Worm (Caenorhabditis elegans) whole organism, L1 larva: Measurements from ENCODE around the gene tdc-1.

Experiments
- C16A3.4 ChIP-seq: fragments of 150-350 bp; optimal IDR thresholded peaks from 2 replicates; lab custom pipeline; 2014; ENCODE audit warnings: missing biosample characterization, missing genetic modification characterization
- C34B4.2 ChIP-seq: sonication (generic microtip); optimal IDR thresholded peaks from 2 replicates; lab custom pipeline; 2017; ENCODE audit warnings: mild to moderate bottlenecking, missing genetic modification characterization, missing compliant biosample characterization
- F16B12.6 ChIP-seq: fragments of 150-350 bp; optimal IDR thresholded peaks from 2 replicates; lab custom pipeline; 2014; ENCODE audit warnings: missing biosample characterization, missing genetic modification characterization
- Y116A8C.19 ChIP-seq: sonication (generic microtip); optimal IDR thresholded peaks from 2 replicates; lab custom pipeline; 2016; ENCODE audit warnings: missing compliant biosample characterization, missing genetic modification characterization, borderline replicate concordance
- aha-1 ChIP-seq: fragments of 150-350 bp; optimal IDR thresholded peaks from 2 replicates; lab custom pipeline; 2014; ENCODE audit warnings: missing biosample characterization, missing genetic modification characterization
- aly-2 ChIP-seq: fragments of 150-350 bp; optimal IDR thresholded peaks from 2 replicates; lab custom pipeline; 2014; ENCODE audit warnings: missing biosample characterization, missing genetic modification characterization
- ama-1 ChIP-seq: fragments of 150-350 bp; optimal IDR thresholded peaks from 2 replicates; lab custom pipeline; 2014
- blmp-1 ChIP-seq: fragments of 150-350 bp; optimal IDR thresholded peaks from 2 replicates; lab custom pipeline; 2014; ENCODE audit warnings: missing biosample characterization, missing genetic modification characterization
- ceh-63 ChIP-seq: fragments of 200-800 bp; sonication (Bioruptor generic); optimal IDR thresholded peaks from 2 replicates; lab custom pipeline; 2018; ENCODE audit warnings: mild to moderate bottlenecking, missing genetic modification characterization, missing compliant biosample characterization
- ceh-82 ChIP-seq, 3 experiments: fragments of 150-350 bp in 1 of 3; sonication (generic microtip) in 2 of 3; optimal IDR thresholded peaks; 2 replicates each; lab custom pipeline; 2014 to 2017; ENCODE audit warnings: missing biosample characterization in 3 of 3, missing genetic modification characterization in 3 of 3
- ceh-88 ChIP-seq: fragments of 200-800 bp; sonication (Bioruptor generic); IDR thresholded peaks from 2 replicates; pipeline ENCODE4 v1.3.6; 2022; ENCODE audit warnings: missing genetic modification characterization, missing compliant biosample characterization
- dpl-1 ChIP-seq, 3 experiments: fragments of 150-350 bp in 2 of 3; sonication (generic microtip) in 1 of 3; optimal IDR thresholded peaks; 2 replicates each; lab custom pipeline; 2014 to 2017; ENCODE audit warnings: missing biosample characterization in 3 of 3, missing genetic modification characterization in 3 of 3, missing genetic modification reagents in 3 of 3
- efl-1 ChIP-seq, 4 experiments: fragments of 150-350 bp; optimal IDR thresholded peaks in 3 of 4; peaks in 1 of 4; 1 replicate in 1 of 4; 2 replicates in 3 of 4; lab custom pipeline; 2014; ENCODE audit warnings: missing biosample characterization in 2 of 4, missing genetic modification characterization in 2 of 4, missing genetic modification reagents in 2 of 4
- efl-3 ChIP-seq: fragments of 200-800 bp; sonication (Bioruptor generic); optimal IDR thresholded peaks from 2 replicates; lab custom pipeline; 2018; ENCODE audit warnings: mild to moderate bottlenecking, missing genetic modification characterization, missing compliant biosample characterization
- egl-13 ChIP-seq: sonication (generic microtip); optimal IDR thresholded peaks from 2 replicates; lab custom pipeline; 2016; ENCODE audit warnings: missing genotype, missing genetic modification reagents, missing genetic modification characterization, missing compliant biosample characterization
- elt-2 ChIP-seq: sonication (generic microtip); optimal IDR thresholded peaks from 2 replicates; lab custom pipeline; 2016; ENCODE audit warnings: missing genetic modification characterization, mild to moderate bottlenecking, inconsistent platforms, missing compliant biosample characterization, missing genetic modification reagents
- fkh-8 ChIP-seq: sonication (generic microtip); optimal IDR thresholded peaks from 2 replicates; lab custom pipeline; 2016; ENCODE audit warnings: mild to moderate bottlenecking, missing genetic modification characterization, missing compliant biosample characterization
- fos-1 ChIP-seq: fragments of 150-350 bp; optimal IDR thresholded peaks from 2 replicates; lab custom pipeline; 2014; ENCODE audit warnings: missing biosample characterization, missing genetic modification characterization
- grh-1 ChIP-seq: fragments of 200-800 bp; sonication (Bioruptor generic); IDR thresholded peaks from 2 replicates; pipeline ENCODE4 v1.3.6; 2022; ENCODE audit warnings: missing genetic modification reagents, missing genetic modification characterization, missing compliant biosample characterization
- hlh-17 ChIP-seq: fragments of 200-800 bp; sonication (Bioruptor generic); optimal IDR thresholded peaks from 2 replicates; lab custom pipeline; 2018; ENCODE audit warnings: missing genetic modification characterization, mild to moderate bottlenecking, missing compliant biosample characterization, moderate library complexity, borderline replicate concordance
- hpl-2 ChIP-seq: fragments of 150-350 bp; optimal IDR thresholded peaks from 2 replicates; lab custom pipeline; 2014; ENCODE audit warnings: missing biosample characterization, missing genetic modification reagents, missing genetic modification characterization
- irx-1 ChIP-seq: sonication (generic microtip); optimal IDR thresholded peaks from 2 replicates; lab custom pipeline; 2016; ENCODE audit warnings: missing genetic modification characterization, missing compliant biosample characterization
- lin-13 ChIP-seq: fragments of 150-350 bp; optimal IDR thresholded peaks from 2 replicates; lab custom pipeline; 2014; ENCODE audit warnings: missing biosample characterization, missing genetic modification reagents, missing genetic modification characterization
- lin-14 ChIP-seq: fragments of 200-800 bp; sonication (Bioruptor generic); optimal IDR thresholded peaks from 2 replicates; lab custom pipeline; 2018; ENCODE audit warnings: mild to moderate bottlenecking, missing genetic modification characterization, moderate library complexity, missing compliant biosample characterization
- lin-15B ChIP-seq: fragments of 150-350 bp; sonication (generic microtip); optimal IDR thresholded peaks from 3 replicates; lab custom pipeline; 2014; ENCODE audit warnings: missing biosample characterization, missing genetic modification characterization
- lin-35 ChIP-seq, 2 experiments: fragments of 150-350 bp; optimal IDR thresholded peaks; 2 replicates each; lab custom pipeline; 2014; ENCODE audit warnings: missing biosample characterization in 2 of 2, missing genetic modification characterization in 2 of 2, missing genetic modification reagents in 2 of 2
- lir-3 ChIP-seq: sonication (generic microtip); optimal IDR thresholded peaks from 2 replicates; lab custom pipeline; 2016; ENCODE audit warnings: mild to moderate bottlenecking, missing genetic modification characterization, moderate library complexity, missing compliant biosample characterization; ENCODE audit not compliant: poor library complexity
- mab-9 ChIP-seq: fragments of 200-800 bp; sonication (Bioruptor generic); IDR thresholded peaks from 2 replicates; pipeline ENCODE4 v1.3.6; 2022; ENCODE audit warnings: missing genetic modification reagents, missing genetic modification characterization, missing compliant biosample characterization
- mdl-1 ChIP-seq, 2 experiments: fragments of 150-350 bp; optimal IDR thresholded peaks; 2 replicates each; lab custom pipeline; 2014 to 2017; ENCODE audit warnings: missing biosample characterization in 2 of 2, missing genetic modification characterization in 2 of 2, inconsistent platforms in 1 of 2
- mef-2 ChIP-seq: fragments of 150-350 bp; optimal IDR thresholded peaks from 2 replicates; lab custom pipeline; 2014; ENCODE audit warnings: missing biosample characterization, missing genetic modification characterization
- mep-1 ChIP-seq: fragments of 150-350 bp; optimal IDR thresholded peaks from 2 replicates; lab custom pipeline; 2014; ENCODE audit warnings: missing biosample characterization, missing genetic modification characterization
- nhr-11 ChIP-seq: fragments of 150-350 bp; optimal IDR thresholded peaks from 2 replicates; lab custom pipeline; 2014; ENCODE audit warnings: missing biosample characterization, missing genetic modification characterization
- nhr-28 ChIP-seq: fragments of 150-350 bp; optimal IDR thresholded peaks from 2 replicates; lab custom pipeline; 2014; ENCODE audit warnings: missing biosample characterization, missing genetic modification characterization
- nhr-47 ChIP-seq: sonication (generic microtip); optimal IDR thresholded peaks from 2 replicates; lab custom pipeline; 2016; ENCODE audit warnings: mild to moderate bottlenecking, missing genetic modification characterization, moderate library complexity, missing compliant biosample characterization
- nhr-71 ChIP-seq: sonication (generic microtip); optimal IDR thresholded peaks from 2 replicates; lab custom pipeline; 2016; ENCODE audit warnings: mild to moderate bottlenecking, missing genetic modification characterization, moderate library complexity, missing compliant biosample characterization
- nhr-76 ChIP-seq: sonication (generic microtip); optimal IDR thresholded peaks from 2 replicates; lab custom pipeline; 2017; ENCODE audit warnings: missing biosample characterization, missing genetic modification characterization
- nhr-77 ChIP-seq: fragments of 150-350 bp; optimal IDR thresholded peaks from 2 replicates; lab custom pipeline; 2014; ENCODE audit warnings: missing biosample characterization, missing genetic modification characterization
- nhr-84 ChIP-seq: sonication (generic microtip); optimal IDR thresholded peaks from 2 replicates; lab custom pipeline; 2017; ENCODE audit warnings: missing biosample characterization, missing genetic modification characterization
- nhr-85 ChIP-seq: sonication (generic microtip); peaks from one replicate; lab custom pipeline; 2016; ENCODE audit warnings: missing genetic modification characterization, inconsistent platforms, missing compliant biosample characterization
- pax-3 ChIP-seq: fragments of 200-800 bp; sonication (Bioruptor generic); optimal IDR thresholded peaks from 2 replicates; lab custom pipeline; 2018; ENCODE audit warnings: mild to moderate bottlenecking, missing genetic modification characterization, moderate library complexity, missing compliant biosample characterization
- pqm-1 ChIP-seq: sonication (generic microtip); optimal IDR thresholded peaks from 3 replicates; lab custom pipeline; 2017; ENCODE audit warnings: missing biosample characterization, missing genetic modification characterization
- rnt-1 ChIP-seq: sonication (generic microtip); optimal IDR thresholded peaks from 2 replicates; lab custom pipeline; 2016; ENCODE audit warnings: mild to moderate bottlenecking, missing genetic modification characterization, moderate library complexity, missing compliant biosample characterization
- snpc-4 ChIP-seq: fragments of 150-350 bp; optimal IDR thresholded peaks from 2 replicates; lab custom pipeline; 2014; ENCODE audit warnings: missing biosample characterization, missing genetic modification characterization
- sptf-1 ChIP-seq: fragments of 150-350 bp; optimal IDR thresholded peaks from 2 replicates; lab custom pipeline; 2014; ENCODE audit warnings: missing biosample characterization, missing genetic modification characterization
- swsn-7 ChIP-seq: sonication (generic microtip); optimal IDR thresholded peaks from 2 replicates; lab custom pipeline; 2016; ENCODE audit warnings: missing genetic modification characterization, missing compliant biosample characterization
- unc-30 ChIP-seq: sonication (generic microtip); optimal IDR thresholded peaks from 2 replicates; lab custom pipeline; 2017; ENCODE audit warnings: missing biosample characterization, missing genetic modification characterization
- unc-62 ChIP-seq: fragments of 150-350 bp; optimal IDR thresholded peaks from 2 replicates; lab custom pipeline; 2014; ENCODE audit warnings: missing biosample characterization, missing genetic modification reagents, missing genetic modification characterization
- unc-86 ChIP-seq: sonication (generic microtip); optimal IDR thresholded peaks from 2 replicates; lab custom pipeline; 2016; ENCODE audit warnings: missing genetic modification characterization, missing compliant biosample characterization
- xbp-1 ChIP-seq: sonication (generic microtip); optimal IDR thresholded peaks from 2 replicates; lab custom pipeline; 2016; ENCODE audit warnings: missing genetic modification characterization, missing compliant biosample characterization
- zip-4 ChIP-seq: fragments of 200-800 bp; sonication (Bioruptor generic); optimal IDR thresholded peaks from 2 replicates; lab custom pipeline; 2018; ENCODE audit warnings: mild to moderate bottlenecking, missing genetic modification characterization, moderate library complexity, missing compliant biosample characterization
- ztf-11 ChIP-seq, 2 experiments: sonication (generic microtip); optimal IDR thresholded peaks; 2 replicates each; lab custom pipeline; 2016 to 2017; ENCODE audit warnings: missing genetic modification characterization in 2 of 2, missing biosample characterization in 1 of 2, missing compliant biosample characterization in 1 of 2
- ztf-4 ChIP-seq: fragments of 150-350 bp; optimal IDR thresholded peaks from 2 replicates; lab custom pipeline; 2014; ENCODE audit warnings: missing biosample characterization, missing genetic modification characterization

tdc-1 gene

DNA sequence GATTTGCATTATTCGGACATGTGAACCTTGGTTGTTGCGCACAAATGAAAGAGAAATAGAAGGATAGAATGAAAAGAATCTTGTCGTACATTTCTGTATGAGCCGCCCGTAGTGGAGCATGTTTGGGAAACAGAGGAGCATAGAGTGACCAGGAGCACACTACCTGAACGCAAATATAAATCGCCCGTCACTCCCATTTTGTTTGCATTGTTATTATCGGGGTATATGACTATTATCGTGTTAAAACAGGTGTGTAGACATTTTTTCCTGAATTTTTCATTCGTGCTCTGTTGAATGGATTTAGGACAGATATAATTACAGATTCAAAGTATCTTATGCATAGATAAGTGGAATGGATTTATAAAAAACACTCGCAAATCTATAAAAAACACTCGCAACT lies 1.0 kb upstream of the tdc-1 start, which contains the start of gene K01C8.2:
K01C8.2 (minus strand) TSS at position 101 of the 400 bp plus-strand sequence.
- TF ChIP-seq aha-1 (tag; lab: Kevin White, UChicago) (no peak), mep-1 (no peak), ceh-63 (GFP tag; lab: Kevin White, UChicago) (no peak), Y116A8C.19 (tag; lab: Kevin White, UChicago) (no peak), nhr-76 (no peak), fkh-8 (tag; lab: Kevin White, UChicago) (no peak), dpl-1 (GFP tag; optimal IDR thresholded peaks at IDR 0.05; lab: Kevin White, UChicago) (no peak), ztf-11 (tag; optimal IDR thresholded peaks at IDR 0.05; lab: Kevin White, UChicago) (no peak), snpc-4 (no peak), irx-1 (no peak), nhr-28 (tag; lab: Kevin White, UChicago) (no peak), lin-15B (tag; lab: Kevin White, UChicago) (no peak), pax-3 (no peak), efl-3 (GFP tag; lab: Kevin White, UChicago) (no peak), sptf-1 (tag; lab: Kevin White, UChicago) (no peak), xbp-1 (tag; lab: Kevin White, UChicago) (no peak), lir-3 (tag; lab: Kevin White, UChicago) (no peak)

DNA sequence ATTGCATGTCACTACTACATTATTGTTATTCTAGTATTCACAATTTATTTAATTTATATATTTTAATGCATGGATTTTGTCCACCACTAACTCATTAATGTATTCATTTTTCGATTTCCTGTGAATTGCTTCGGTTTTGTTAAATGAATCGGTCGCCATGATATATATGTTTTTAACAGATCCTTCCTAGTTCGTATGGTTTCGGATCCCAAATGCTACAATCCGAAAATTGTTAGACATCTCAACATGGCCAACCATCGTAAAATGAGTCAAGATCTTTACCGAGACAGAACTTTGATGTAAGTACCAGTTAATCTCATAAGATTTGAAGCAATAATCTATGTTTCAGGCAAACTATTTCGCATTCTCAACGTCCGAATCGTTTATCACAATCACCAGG lies 2.7 kb downstream of the tdc-1 start:
- TF ChIP-seq C34B4.2 (no peak), xbp-1 (tag; lab: Kevin White, UChicago) (no peak), rnt-1 (tag; lab: Kevin White, UChicago) (no peak), C16A3.4 (tag; lab: Kevin White, UChicago) (no peak), lin-14 (no peak), elt-2 (tag; lab: Kevin White, UChicago) (no peak), ceh-63 (GFP tag; lab: Kevin White, UChicago) (no peak), aly-2 (no peak), efl-1 (optimal IDR thresholded peaks at IDR 0.05; lab: Kevin White, UChicago) (no peak), efl-1 (GFP tag; optimal IDR thresholded peaks at IDR 0.05 in 1 of 2; lab: Kevin White, UChicago) (no peak), mab-9 (no peak), pqm-1 (tag; lab: Kevin White, UChicago) (no peak), unc-30 (no peak), hpl-2 (no peak), unc-62 (no peak), nhr-77 (no peak), egl-13 (tag; lab: Kevin White, UChicago) (no peak), fos-1 (tag; lab: Kevin White, UChicago) (no peak), hlh-17 (no peak), lin-13 (no peak)

DNA sequence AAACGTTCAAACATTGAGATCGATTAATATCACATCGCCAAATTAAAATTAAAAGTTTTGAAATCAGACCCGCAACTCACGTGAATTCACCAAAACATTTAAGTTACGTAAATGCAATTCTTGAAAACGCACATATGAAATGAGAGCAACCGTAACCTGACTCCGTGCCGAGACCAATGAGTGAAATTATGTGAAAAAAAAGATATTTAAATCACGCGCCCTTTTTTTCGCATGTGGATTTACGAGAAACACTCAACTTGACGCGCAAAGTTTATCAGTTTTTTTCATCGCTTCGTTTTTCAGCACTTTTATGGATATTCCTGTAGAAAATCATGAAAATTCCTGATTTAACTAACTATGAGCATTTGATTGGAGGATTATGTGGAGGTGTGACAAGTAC lies 5.7 kb downstream of the tdc-1 start, which contains the start of the genes gei-14 and slc-25A32:
gei-14 (minus strand) TSS at position 175 of the 400 bp plus-strand sequence.
slc-25A32 (plus strand) TSS at position 242 of the 400 bp plus-strand sequence.
- TF ChIP-seq ceh-82 (tag; optimal IDR thresholded peaks at IDR 0.05; lab: Kevin White, UChicago) (peak in 2 of 3 experiments; percentile 33 to 34), swsn-7 (tag; lab: Kevin White, UChicago) (no peak), zip-4 (GFP tag; lab: Kevin White, UChicago) (no peak), nhr-28 (tag; lab: Kevin White, UChicago) (no peak), mep-1 (no peak), ceh-88 (GFP tag; lab: Robert Waterston, UW) (no peak), nhr-11 (tag; lab: Kevin White, UChicago) (no peak), nhr-71 (peak; percentile 46), xbp-1 (tag; lab: Kevin White, UChicago) (peak; percentile 13), unc-86 (tag; lab: Kevin White, UChicago) (no peak), mef-2 (tag; lab: Kevin White, UChicago) (no peak), mdl-1 (tag; optimal IDR thresholded peaks at IDR 0.05; lab: Kevin White, UChicago) (no peak), blmp-1 (tag; lab: Kevin White, UChicago) (peak; percentile 55), nhr-85 (tag; lab: Kevin White, UChicago) (peak; percentile 65), ztf-4 (tag; lab: Kevin White, UChicago) (no peak), hpl-2 (no peak), lir-3 (tag; lab: Kevin White, UChicago) (no peak), nhr-77 (no peak), F16B12.6 (tag; lab: Kevin White, UChicago) (peak; percentile 78), ama-1 (lab: Kevin White, UChicago) (no peak), grh-1 (GFP tag; lab: Robert Waterston, UW) (no peak), nhr-47 (tag; lab: Kevin White, UChicago) (no peak), irx-1 (no peak), nhr-84 (tag; lab: Kevin White, UChicago) (no peak), lin-35 (GFP tag; optimal IDR thresholded peaks at IDR 0.05; lab: Kevin White, UChicago) (peak; percentile 91 to 96)
